Fruit fly (Drosophila melanogaster): ENCODE data around the gene Spn77Bc.

The Spn77Bc gene

DNA sequence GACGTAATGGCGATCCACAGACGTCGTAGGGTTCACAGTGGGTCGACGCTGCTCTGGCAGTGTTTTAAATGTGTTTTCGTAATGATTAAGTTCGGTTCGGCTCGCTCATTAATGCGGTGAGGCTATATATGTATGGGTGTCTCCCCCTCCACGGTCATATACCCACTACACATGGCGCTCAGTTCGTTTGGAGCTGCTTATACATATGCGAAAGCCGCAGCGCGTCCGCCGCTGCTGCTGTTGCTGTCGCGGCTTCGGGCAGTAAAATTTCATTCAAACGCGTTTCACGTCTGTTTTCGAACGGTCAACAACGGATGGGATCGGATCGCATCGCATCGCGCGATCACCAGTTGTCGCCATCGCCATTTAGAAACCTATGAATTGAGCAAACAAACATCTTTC lies 43.5 kb downstream of the Spn77Bc start:
- TF ChIP-seq CG1621 (tag; optimal IDR thresholded peaks at IDR 0.05) (peak; percentile 4), fd59A (GFP tag; optimal IDR thresholded peaks at IDR 0.05) (no peak), fkh (GFP tag; optimal IDR thresholded peaks at IDR 0.05) (peak; percentile 57), lz (GFP tag; optimal IDR thresholded peaks at IDR 0.05) (no peak), achi (GFP tag; optimal IDR thresholded peaks at IDR 0.05) (no peak), CG6276 (GFP tag; optimal IDR thresholded peaks at IDR 0.05) (peak; percentile 50), CG3032 (tag; optimal IDR thresholded peaks at IDR 0.05) (no peak), ss (GFP tag; optimal IDR thresholded peaks at IDR 0.05) (no peak), svp (GFP tag) (peak; percentile 98), CG15336 (GFP tag; IDR thresholded peaks at IDR 0.05) (peak; percentile 18; the same call in 1 of the 2 replicates), Eip75B (GFP tag; optimal IDR thresholded peaks at IDR 0.05) (no peak)

DNA sequence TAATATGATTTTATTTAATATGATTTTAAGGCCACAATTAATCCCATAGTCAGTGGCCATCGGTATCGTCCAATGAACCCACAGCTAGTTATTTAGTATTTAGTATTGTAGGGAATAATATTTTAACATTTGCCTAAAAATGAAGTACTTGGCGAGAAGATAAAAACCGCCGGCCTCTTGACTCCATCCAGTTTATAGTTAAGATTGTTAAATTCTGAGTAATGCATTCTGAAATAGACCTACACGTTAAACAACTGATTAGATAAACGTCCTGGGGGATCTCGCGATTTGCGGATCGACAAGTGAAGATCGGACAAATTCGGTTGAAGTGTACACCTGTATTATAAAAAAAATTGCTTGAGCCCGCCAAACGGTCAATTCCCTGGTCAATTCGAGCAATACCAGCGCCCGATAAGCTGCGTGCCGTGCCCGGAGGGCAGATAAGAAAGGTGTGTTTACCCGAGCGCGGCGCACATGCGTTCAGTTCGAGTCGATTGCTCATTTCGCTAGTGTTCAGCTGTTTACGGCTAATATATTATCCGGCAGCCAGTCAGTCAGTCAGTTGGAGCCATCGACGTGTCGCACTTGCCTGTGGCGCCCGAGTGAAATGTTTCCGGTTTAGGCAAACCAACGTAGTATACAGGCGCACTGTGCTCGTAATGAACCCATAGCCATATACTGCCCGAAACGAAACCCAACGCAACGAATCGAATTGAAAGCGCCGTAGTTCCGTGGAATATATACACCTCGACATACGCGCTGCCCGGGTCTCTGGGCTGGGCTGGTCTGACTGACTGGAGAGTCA lies 44.8 kb downstream of the Spn77Bc start:
- TF ChIP-seq CG6163 (GFP tag; IDR thresholded peaks at IDR 0.05) (peak; percentile 23; the same call in 1 of the 3 replicates), Hr38 (GFP tag; optimal IDR thresholded peaks at IDR 0.05) (no peak), fd59A (GFP tag; optimal IDR thresholded peaks at IDR 0.05) (no peak), Eip78C (GFP tag) (peak; percentile 24), CG10669 (GFP tag; optimal IDR thresholded peaks at IDR 0.05) (no peak), svp (GFP tag) (peak; percentile 88), vri (GFP tag; optimal IDR thresholded peaks at IDR 0.05) (peak; percentile 44), fkh (GFP tag; optimal IDR thresholded peaks at IDR 0.05) (peak; percentile 26)

DNA sequence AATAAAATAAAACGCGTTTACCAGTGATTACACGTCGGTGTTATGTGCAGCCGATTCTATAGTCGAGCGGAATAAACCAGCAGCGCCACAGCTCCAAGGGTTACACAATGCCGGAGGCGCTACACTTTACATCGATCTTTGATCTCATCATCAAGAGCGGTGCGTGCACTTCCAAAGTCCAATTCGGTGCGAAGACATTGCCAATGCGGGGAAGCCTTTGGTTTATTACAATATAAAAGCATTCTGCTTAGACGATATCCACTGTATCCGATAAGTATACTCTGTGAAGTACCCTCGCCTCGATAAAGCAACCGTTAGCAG lies 45.4 kb downstream of the Spn77Bc start:
- TF ChIP-seq CG16779 (tag; optimal IDR thresholded peaks at IDR 0.05) = no peak
- TF ChIP-seq CG9139 (GFP tag; optimal IDR thresholded peaks at IDR 0.05) = peak; percentile 49
- TF ChIP-seq Eip75B (GFP tag; optimal IDR thresholded peaks at IDR 0.05) = no peak
- no peak for TF ChIP-seq Sox14 (GFP tag; optimal IDR thresholded peaks at IDR 0.05)
- peak; percentile 62 for TF ChIP-seq CG6808 (GFP tag; optimal IDR thresholded peaks at IDR 0.05)
- TF ChIP-seq CG15336 (GFP tag; IDR thresholded peaks at IDR 0.05) = no peak
- no peak for TF ChIP-seq lz (GFP tag; optimal IDR thresholded peaks at IDR 0.05)
- no peak for TF ChIP-seq dac (GFP tag; optimal IDR thresholded peaks at IDR 0.05)
- TF ChIP-seq Eip93F (GFP tag; optimal IDR thresholded peaks at IDR 0.05) = no peak
- no peak for TF ChIP-seq CG11294 (GFP tag; IDR thresholded peaks at IDR 0.05)
- no peak for TF ChIP-seq esn (GFP tag; optimal IDR thresholded peaks at IDR 0.05)
- TF ChIP-seq CG6792 (GFP tag; optimal IDR thresholded peaks at IDR 0.05) = no peak
- TF ChIP-seq ss (GFP tag; optimal IDR thresholded peaks at IDR 0.05) = peak in 1 of 2 experiments; percentile 68
- TF ChIP-seq CG3919 (GFP tag; optimal IDR thresholded peaks at IDR 0.05) = no peak
- 0 out of 3 replicates have a peak, but pooled peaks have one; percentile 16 for TF ChIP-seq CG8119 (GFP tag; IDR thresholded peaks at IDR 0.05)
- no peak for TF ChIP-seq Sox102F (GFP tag; optimal IDR thresholded peaks at IDR 0.05)
- TF ChIP-seq CG1621 (tag; optimal IDR thresholded peaks at IDR 0.05) = peak; percentile 3
- TF ChIP-seq Eip78C (GFP tag) = peak; percentile 27
- TF ChIP-seq CG8319 (GFP tag; optimal IDR thresholded peaks at IDR 0.05) = no peak
- peak; percentile 18 for TF ChIP-seq spab (GFP tag; optimal IDR thresholded peaks at IDR 0.05)
- no peak for TF ChIP-seq fd59A (GFP tag; optimal IDR thresholded peaks at IDR 0.05)
- no peak for TF ChIP-seq fkh (GFP tag; optimal IDR thresholded peaks at IDR 0.05)
- no peak for TF ChIP-seq Ets96B (tag; optimal IDR thresholded peaks at IDR 0.05)
- no peak for TF ChIP-seq vri (GFP tag; optimal IDR thresholded peaks at IDR 0.05)
- TF ChIP-seq CG6276 (GFP tag; optimal IDR thresholded peaks at IDR 0.05) = peak; percentile 43
- no peak for TF ChIP-seq CG6163 (GFP tag; IDR thresholded peaks at IDR 0.05)
- TF ChIP-seq CG32006 (GFP tag; optimal IDR thresholded peaks at IDR 0.05) = no peak
- no peak for TF ChIP-seq Hr39 (GFP tag; optimal IDR thresholded peaks at IDR 0.05)
- no peak for TF ChIP-seq dsx (GFP tag; optimal IDR thresholded peaks at IDR 0.05; ENCODE audit: poor library complexity, severe bottlenecking)
- TF ChIP-seq acj6 (GFP tag; optimal IDR thresholded peaks at IDR 0.05) = no peak
- no peak for TF ChIP-seq pdm3 (GFP tag; optimal IDR thresholded peaks at IDR 0.05)
- TF ChIP-seq CG10631 (GFP tag; optimal IDR thresholded peaks at IDR 0.05) = no peak
- TF ChIP-seq topi (GFP tag; optimal IDR thresholded peaks at IDR 0.05) = no peak
- no peak for TF ChIP-seq CG3032 (tag; optimal IDR thresholded peaks at IDR 0.05)
- TF ChIP-seq CG4318 (GFP tag; optimal IDR thresholded peaks at IDR 0.05) = no peak
